Worm (Caenorhabditis elegans) whole organism, L3 larva: ENCODE results near the gene zig-2.

ENCODE experiments used
- aly-2 ChIP-seq: fragments of 150-350 bp; optimal IDR thresholded peaks from 2 replicates; lab custom pipeline; 2014; ENCODE audit warnings: missing biosample characterization, missing genetic modification characterization
- ama-1 ChIP-seq: fragments of 150-350 bp; optimal IDR thresholded peaks from 2 replicates; lab custom pipeline; 2018
- ceh-16 ChIP-seq: sonication (generic microtip); optimal IDR thresholded peaks from 2 replicates; lab custom pipeline; 2017; ENCODE audit warnings: missing biosample characterization, missing genetic modification characterization
- ceh-9 ChIP-seq: sonication (generic microtip); optimal IDR thresholded peaks from 2 replicates; lab custom pipeline; 2018; ENCODE audit warnings: missing biosample characterization, missing genetic modification characterization
- daf-12 ChIP-seq: fragments of 150-350 bp; optimal IDR thresholded peaks from 2 replicates; lab custom pipeline; 2014; ENCODE audit warnings: missing biosample characterization, missing genetic modification reagents, missing genetic modification characterization
- egl-27 ChIP-seq: sonication (generic microtip); optimal IDR thresholded peaks from 4 replicates; lab custom pipeline; 2017; ENCODE audit warnings: missing biosample characterization, missing genetic modification reagents, missing genetic modification characterization
- egl-5 ChIP-seq: fragments of 150-350 bp; optimal IDR thresholded peaks from 2 replicates; lab custom pipeline; 2017; ENCODE audit warnings: missing biosample characterization, missing genetic modification reagents, missing genetic modification characterization, inconsistent platforms
- elt-3 ChIP-seq, 3 experiments: fragments of 150-350 bp in 1 of 3; sonication (generic microtip) in 2 of 3; optimal IDR thresholded peaks; 2 replicates in 2 of 3; 4 replicates in 1 of 3; lab custom pipeline; 2014 to 2017; ENCODE audit warnings: missing biosample characterization in 3 of 3, missing genetic modification characterization in 3 of 3
- eor-1 ChIP-seq, 2 experiments: fragments of 150-350 bp; optimal IDR thresholded peaks; 2 replicates each; lab custom pipeline; 2014 to 2018; ENCODE audit warnings: missing biosample characterization in 2 of 2, missing genetic modification characterization in 2 of 2
- fkh-10 ChIP-seq: sonication (generic microtip); optimal IDR thresholded peaks from 2 replicates; lab custom pipeline; 2017; ENCODE audit warnings: missing biosample characterization, missing genetic modification reagents, missing genetic modification characterization
- fkh-2 ChIP-seq: fragments of 150-350 bp; optimal IDR thresholded peaks from 2 replicates; lab custom pipeline; 2014; ENCODE audit warnings: missing biosample characterization, missing genetic modification reagents, missing genetic modification characterization
- fos-1 ChIP-seq: fragments of 150-350 bp; optimal IDR thresholded peaks from 2 replicates; lab custom pipeline; 2014; ENCODE audit warnings: missing biosample characterization, missing genetic modification characterization
- hmg-11 ChIP-seq: sonication (generic microtip); optimal IDR thresholded peaks from 2 replicates; lab custom pipeline; 2016; ENCODE audit warnings: missing genetic modification characterization, missing compliant biosample characterization
- jun-1 ChIP-seq: fragments of 150-350 bp; optimal IDR thresholded peaks from 2 replicates; lab custom pipeline; 2014; ENCODE audit warnings: missing biosample characterization, missing genetic modification reagents, missing genetic modification characterization
- lin-15B ChIP-seq: fragments of 150-350 bp; optimal IDR thresholded peaks from 2 replicates; lab custom pipeline; 2014; ENCODE audit warnings: missing biosample characterization, missing genetic modification characterization
- mml-1 ChIP-seq: fragments of 150-350 bp; sonication (generic microtip); optimal IDR thresholded peaks from 3 replicates; lab custom pipeline; 2014; ENCODE audit warnings: missing biosample characterization, missing genetic modification characterization
- nfya-1 ChIP-seq: sonication (generic microtip); optimal IDR thresholded peaks from 2 replicates; lab custom pipeline; 2017; ENCODE audit warnings: missing genetic modification characterization, mild to moderate bottlenecking, missing compliant biosample characterization, antibody characterized with exemption, moderate library complexity; ENCODE audit not compliant: insufficient read depth
- nhr-11 ChIP-seq: fragments of 150-350 bp; optimal IDR thresholded peaks from 2 replicates; lab custom pipeline; 2014; ENCODE audit warnings: missing biosample characterization, missing genetic modification characterization
- nhr-12 ChIP-seq: fragments of 150-350 bp; optimal IDR thresholded peaks from 2 replicates; lab custom pipeline; 2014; ENCODE audit warnings: missing biosample characterization, missing genetic modification characterization
- nhr-23 ChIP-seq: fragments of 150-350 bp; optimal IDR thresholded peaks from 2 replicates; lab custom pipeline; 2014; ENCODE audit warnings: missing biosample characterization, missing genetic modification reagents, missing genetic modification characterization
- nhr-237 ChIP-seq: fragments of 150-350 bp; optimal IDR thresholded peaks from 2 replicates; lab custom pipeline; 2014; ENCODE audit warnings: missing biosample characterization, missing genetic modification characterization
- nhr-25 ChIP-seq: sonication (generic microtip); optimal IDR thresholded peaks from 2 replicates; lab custom pipeline; 2017; ENCODE audit warnings: missing biosample characterization, missing genetic modification characterization
- nhr-28 ChIP-seq: fragments of 150-350 bp; optimal IDR thresholded peaks from 2 replicates; lab custom pipeline; 2014; ENCODE audit warnings: missing biosample characterization, missing genetic modification characterization
- nhr-43 ChIP-seq: sonication (generic microtip); optimal IDR thresholded peaks from 2 replicates; lab custom pipeline; 2016; ENCODE audit warnings: mild to moderate bottlenecking, missing genetic modification characterization, missing compliant biosample characterization; ENCODE audit not compliant: poor library complexity, severe bottlenecking
- nhr-67 ChIP-seq: fragments of 150-350 bp; optimal IDR thresholded peaks from 2 replicates; lab custom pipeline; 2014; ENCODE audit warnings: missing biosample characterization, missing genetic modification characterization
- nhr-76 ChIP-seq: fragments of 150-350 bp; sonication (generic microtip); optimal IDR thresholded peaks from 5 replicates; lab custom pipeline; 2014; ENCODE audit warnings: missing biosample characterization, missing genetic modification characterization
- pha-4 ChIP-seq: fragments of 150-350 bp; optimal IDR thresholded peaks from 2 replicates; lab custom pipeline; 2014; ENCODE audit warnings: missing biosample characterization, missing genetic modification reagents, missing genetic modification characterization
- sea-2 ChIP-seq: fragments of 150-350 bp; sonication (generic microtip); optimal IDR thresholded peaks from 4 replicates; lab custom pipeline; 2014; ENCODE audit warnings: missing biosample characterization, missing genetic modification reagents, missing genetic modification characterization
- skn-1 ChIP-seq: fragments of 150-350 bp; optimal IDR thresholded peaks from 2 replicates; lab custom pipeline; 2014; ENCODE audit warnings: missing biosample characterization, missing genetic modification characterization
- snpc-4 ChIP-seq: fragments of 150-350 bp; optimal IDR thresholded peaks from 2 replicates; lab custom pipeline; 2014; ENCODE audit warnings: missing biosample characterization, missing genetic modification characterization
- tbx-2 ChIP-seq: sonication (generic microtip); optimal IDR thresholded peaks from 2 replicates; lab custom pipeline; 2016; ENCODE audit warnings: mild to moderate bottlenecking, missing genetic modification characterization, missing compliant biosample characterization
- unc-39 ChIP-seq: sonication (generic microtip); optimal IDR thresholded peaks from 4 replicates; lab custom pipeline; 2017; ENCODE audit warnings: missing biosample characterization, missing genetic modification characterization
- unc-62 ChIP-seq: fragments of 150-350 bp; sonication (generic microtip); optimal IDR thresholded peaks from 4 replicates; lab custom pipeline; 2014; ENCODE audit warnings: missing biosample characterization, missing genetic modification reagents, missing genetic modification characterization
- zag-1 ChIP-seq: fragments of 150-350 bp; optimal IDR thresholded peaks from 2 replicates; lab custom pipeline; 2014; ENCODE audit warnings: missing biosample characterization, missing genetic modification characterization
- ztf-11 ChIP-seq: fragments of 150-350 bp; optimal IDR thresholded peaks from 2 replicates; lab custom pipeline; 2014; ENCODE audit warnings: missing biosample characterization, missing genetic modification characterization
- ztf-4 ChIP-seq: fragments of 150-350 bp; optimal IDR thresholded peaks from 2 replicates; lab custom pipeline; 2014; ENCODE audit warnings: missing biosample characterization, missing genetic modification characterization

zig-2 gene

ce11 chrX:12323439-12323838, 17.8 kb downstream of the zig-2 start, which contains the start of gene srd-40:
Gene srd-40, plus strand, starts transcription at chrX:12323739.
- TF ChIP-seq snpc-4 (tag; lab: Kevin White, UChicago) (no peak), nhr-28 (tag; lab: Kevin White, UChicago) (no peak), daf-12 (tag; lab: Kevin White, UChicago) (no peak), hmg-11 (no peak), nfya-1 (no peak), ceh-16 (tag; lab: Kevin White, UChicago) (no peak), mml-1 (tag; lab: Kevin White, UChicago) (no peak), nhr-67 (tag; lab: Kevin White, UChicago) (no peak), nhr-23 (tag; lab: Kevin White, UChicago) (no peak), nhr-25 (tag; lab: Kevin White, UChicago) (no peak), eor-1 (tag; optimal IDR thresholded peaks at IDR 0.05; lab: Kevin White, UChicago) (no peak), unc-39 (tag; lab: Kevin White, UChicago) (no peak), skn-1 (tag; lab: Kevin White, UChicago) (no peak), ztf-4 (tag; lab: Kevin White, UChicago) (no peak), fos-1 (tag; lab: Kevin White, UChicago) (no peak), ama-1 (lab: Kevin White, UChicago) (no peak), tbx-2 (tag; lab: Kevin White, UChicago) (no peak)

- TF ChIP-seq nhr-76 (tag; lab: Kevin White, UChicago): no peak
- no peak for TF ChIP-seq ztf-11
- no peak for TF ChIP-seq elt-3 (tag; optimal IDR thresholded peaks at IDR 0.05; lab: Kevin White, UChicago)
- TF ChIP-seq lin-15B (tag; lab: Kevin White, UChicago): no peak
- TF ChIP-seq nhr-67 (tag; lab: Kevin White, UChicago): no peak
- TF ChIP-seq pha-4: no peak
- no peak for TF ChIP-seq fos-1 (tag; lab: Kevin White, UChicago)
- no peak for TF ChIP-seq jun-1
- TF ChIP-seq nhr-43 (tag; lab: Kevin White, UChicago): no peak
- no peak for TF ChIP-seq unc-62 (GFP tag; lab: Kevin White, UChicago)
- TF ChIP-seq hmg-11: no peak
- no peak for TF ChIP-seq ama-1 (lab: Kevin White, UChicago)
- no peak for TF ChIP-seq unc-39 (tag; lab: Kevin White, UChicago)
- TF ChIP-seq, all 47 proteins: peak for 0
Measured at ce11 chrX:12321357-12321756, 19.9 kb downstream of the zig-2 start, which contains the start of gene F17A2.13. Gene F17A2.13, plus strand, starts transcription at chrX:12321657.

- TF ChIP-seq fkh-2 (tag; lab: Kevin White, UChicago) (no peak), snpc-4 (tag; lab: Kevin White, UChicago) (no peak), unc-62 (GFP tag; lab: Kevin White, UChicago) (no peak), nfya-1 (no peak), egl-27 (no peak), sea-2 (GFP tag; lab: Kevin White, UChicago) (no peak), nhr-11 (no peak), ztf-4 (tag; lab: Kevin White, UChicago) (no peak), zag-1 (tag; lab: Kevin White, UChicago) (no peak), nhr-237 (tag; lab: Kevin White, UChicago) (no peak), fkh-10 (GFP tag; lab: Kevin White, UChicago) (no peak), eor-1 (tag; optimal IDR thresholded peaks at IDR 0.05; lab: Kevin White, UChicago) (no peak), nhr-43 (tag; lab: Kevin White, UChicago) (no peak), aly-2 (tag; lab: Kevin White, UChicago) (no peak)
Measured at ce11 chrX:12320737-12321136, 20.5 kb downstream of the zig-2 start, which contains the start of gene ceh-40. Gene ceh-40, minus strand, starts transcription at chrX:12320777.

ce11 chrX:12317560-12317959, 23.7 kb downstream of the zig-2 start:
- TF ChIP-seq nhr-12 (tag; lab: Kevin White, UChicago): no peak
- no peak for TF ChIP-seq egl-5 (tag; lab: Kevin White, UChicago)
- TF ChIP-seq ceh-9 (tag; lab: Kevin White, UChicago): no peak
- no peak for TF ChIP-seq eor-1 (tag; optimal IDR thresholded peaks at IDR 0.05; lab: Kevin White, UChicago)
